Fruit fly (Drosophila melanogaster): ENCODE data around the gene PNUTS.

Gene PNUTS

dm6 chr2L:850727-851257, 19.5 kb upstream of the PNUTS start, which contains the start of gene drongo (continued):
- TF ChIP-seq Lhr (GFP tag; optimal IDR thresholded peaks at IDR 0.05) (peak; percentile 87), row (GFP tag; IDR thresholded peaks at IDR 0.05) (peak; percentile 24; the same call in 1 of the 3 replicates), lmd (GFP tag; IDR thresholded peaks at IDR 0.05) (no peak; the same call in 1 of the 2 replicates), CG4854 (GFP tag; optimal IDR thresholded peaks at IDR 0.05) (no peak), CG15073 (GFP tag; optimal IDR thresholded peaks at IDR 0.05) (no peak), unc-4 (GFP tag; IDR thresholded peaks at IDR 0.05; ENCODE audit: partially characterized antibody) (peak; percentile 49), Trl (optimal IDR thresholded peaks at IDR 0.05) (no peak), Trl (GFP tag; optimal IDR thresholded peaks at IDR 0.05) (peak; percentile 53), tap (tag; optimal IDR thresholded peaks at IDR 0.05) (no peak), slou (GFP tag; optimal IDR thresholded peaks at IDR 0.05) (no peak), Dref (GFP tag; IDR thresholded peaks at IDR 0.05) (peak; percentile 95), CG12659 (GFP tag; optimal IDR thresholded peaks at IDR 0.05) (peak; percentile 92), stwl (tag; optimal IDR thresholded peaks at IDR 0.05) (peak; percentile 43), fru (optimal IDR thresholded peaks at IDR 0.05) (no peak), cas (GFP tag; IDR thresholded peaks at IDR 0.05) (no peak), CG5245 (GFP tag; optimal IDR thresholded peaks at IDR 0.05) (no peak), CG8388 (GFP tag; optimal IDR thresholded peaks at IDR 0.05) (no peak), Ssrp (tag; optimal IDR thresholded peaks at IDR 0.05) (no peak), CG12071 (GFP tag; optimal IDR thresholded peaks at IDR 0.05) (peak; percentile 38), Hr3 (GFP tag; optimal IDR thresholded peaks at IDR 0.05) (no peak), klu (GFP tag; IDR thresholded peaks at IDR 0.05) (no peak), Dll (GFP tag; IDR thresholded peaks at IDR 0.05; ENCODE audit: partially characterized antibody) (peak; percentile 45; the same call in 1 of the 4 replicates), Fer1 (GFP tag; optimal IDR thresholded peaks at IDR 0.05) (peak; percentile 54), Six4 (GFP tag; optimal IDR thresholded peaks at IDR 0.05) (no peak), CG17912 (GFP tag; optimal IDR thresholded peaks at IDR 0.05) (peak; percentile 70), Hr39 (optimal IDR thresholded peaks at IDR 0.05) (no peak), Mrtf (GFP tag; IDR thresholded peaks at IDR 0.05) (no peak), CG13287 (GFP tag; IDR thresholded peaks at IDR 0.05; ENCODE audit: partially characterized antibody) (peak; percentile 53; the same call in 1 of the 2 replicates), Atf3 (GFP tag; optimal IDR thresholded peaks at IDR 0.05) (no peak), da (GFP tag; optimal IDR thresholded peaks at IDR 0.05) (peak; percentile 13), Med (GFP tag) (peak; percentile 90), nom (GFP tag; optimal IDR thresholded peaks at IDR 0.05) (peak; percentile 76), hth (optimal IDR thresholded peaks at IDR 0.05) (no peak), CG17328 (GFP tag; IDR thresholded peaks at IDR 0.05) (peak; percentile 32; the same call in 1 of the 2 replicates), NC2α (GFP tag; optimal IDR thresholded peaks at IDR 0.05) (no peak), pros (GFP tag; optimal IDR thresholded peaks at IDR 0.05) (peak; percentile 42), CG15011 (GFP tag; optimal IDR thresholded peaks at IDR 0.05) (no peak), CG30020 (tag; optimal IDR thresholded peaks at IDR 0.05) (peak; percentile 44), bowl (GFP tag; IDR thresholded peaks at IDR 0.05) (no peak), lab (GFP tag; optimal IDR thresholded peaks at IDR 0.05) (peak; percentile 71), ham (GFP tag; IDR thresholded peaks at IDR 0.05) (no peak), CG30431 (GFP tag; optimal IDR thresholded peaks at IDR 0.05) (no peak), prd (optimal IDR thresholded peaks at IDR 0.05) (no peak), prd (GFP tag; IDR thresholded peaks at IDR 0.05) (0 out of 3 replicates have a peak, but pooled peaks have one; percentile 15), Dbx (GFP tag; IDR thresholded peaks at IDR 0.05) (peak; percentile 48; the same call in 2 of the 3 replicates), CG4820 (GFP tag; optimal IDR thresholded peaks at IDR 0.05) (no peak), Ptx1 (GFP tag; IDR thresholded peaks at IDR 0.05) (no peak), CG17385 (GFP tag; optimal IDR thresholded peaks at IDR 0.05) (peak; percentile 60), toy (GFP tag; IDR thresholded peaks at IDR 0.05) (no peak), dmrt11E (tag; optimal IDR thresholded peaks at IDR 0.05) (no peak), CG4404 (GFP tag; IDR thresholded peaks at IDR 0.05) (no peak), unpg (GFP tag; optimal IDR thresholded peaks at IDR 0.05) (no peak)

All from whole organism, embryonic.